Worm (Caenorhabditis elegans) whole organism, L4 larva: ENCODE results near the gene F55D1.1.
A peak's percentile ranks its signal among the peaks of the same experiment; 100 is the strongest.

Experiments
- D1046.2 ChIP-seq: fragments of 200-800 bp; sonication (Bioruptor generic); IDR thresholded peaks from 2 replicates; pipeline ENCODE4 v1.3.6; 2022; ENCODE audit warnings: missing genetic modification characterization, missing compliant biosample characterization
- F10B5.3 ChIP-seq: sonication (generic microtip); optimal IDR thresholded peaks from 2 replicates; lab custom pipeline; 2016; ENCODE audit warnings: mild to moderate bottlenecking, missing genetic modification characterization, missing compliant biosample characterization
- F26F4.8 ChIP-seq: fragments of 200-800 bp; sonication (Bioruptor generic); conservative IDR thresholded peaks from 2 replicates; pipeline ENCODE4 v1.3.6; 2022; ENCODE audit warnings: missing genetic modification characterization, missing compliant biosample characterization
- F49E8.2 ChIP-seq: sonication (generic microtip); optimal IDR thresholded peaks from 2 replicates; lab custom pipeline; 2016; ENCODE audit warnings: missing compliant biosample characterization, mild to moderate bottlenecking, missing genetic modification characterization, borderline replicate concordance
- T20F7.1 ChIP-seq: fragments of 200-800 bp; sonication (Bioruptor generic); optimal IDR thresholded peaks from 2 replicates; lab custom pipeline; 2018; ENCODE audit warnings: mild to moderate bottlenecking, missing genetic modification characterization, missing compliant biosample characterization
- T26A8.4 ChIP-seq: fragments of 200-800 bp; sonication (Bioruptor generic); IDR thresholded peaks from 2 replicates; pipeline ENCODE4 v1.3.6; 2022; ENCODE audit warnings: missing genetic modification characterization, missing compliant biosample characterization
- ama-1 ChIP-seq: fragments of 150-350 bp; optimal IDR thresholded peaks from 2 replicates; lab custom pipeline; 2014; ENCODE audit warnings: inconsistent platforms, mixed read lengths
- attf-4 ChIP-seq: sonication (generic microtip); optimal IDR thresholded peaks from 3 replicates; lab custom pipeline; 2017; ENCODE audit warnings: missing biosample characterization, missing genetic modification characterization
- ceh-28 ChIP-seq: fragments of 150-350 bp; optimal IDR thresholded peaks from 2 replicates; lab custom pipeline; 2014; ENCODE audit warnings: missing biosample characterization, missing genetic modification reagents, missing genetic modification characterization
- ceh-32 ChIP-seq: sonication (generic microtip); optimal IDR thresholded peaks from 2 replicates; lab custom pipeline; 2016; ENCODE audit warnings: mild to moderate bottlenecking, missing genetic modification characterization, missing compliant biosample characterization; ENCODE audit not compliant: poor library complexity
- ceh-44 ChIP-seq: fragments of 200-800 bp; sonication (Bioruptor generic); IDR thresholded peaks from 2 replicates; pipeline ENCODE4 v1.3.6; 2022; ENCODE audit warnings: missing genetic modification reagents, missing genetic modification characterization, missing compliant biosample characterization
- ceh-82 ChIP-seq: sonication (generic microtip); optimal IDR thresholded peaks from 2 replicates; lab custom pipeline; 2017; ENCODE audit warnings: missing biosample characterization, missing genetic modification characterization
- ces-1 ChIP-seq: fragments of 150-350 bp; sonication (generic microtip); optimal IDR thresholded peaks from 4 replicates; lab custom pipeline; 2014; ENCODE audit warnings: missing biosample characterization, missing genetic modification reagents, missing genetic modification characterization
- ctbp-1 ChIP-seq: fragments of 200-800 bp; sonication (Bioruptor generic); IDR thresholded peaks from 2 replicates; pipeline ENCODE4 v1.3.6; 2022; ENCODE audit warnings: missing genetic modification reagents, missing genetic modification characterization, missing compliant biosample characterization
- daf-19 ChIP-seq: fragments of 200-800 bp; sonication (Bioruptor generic); conservative IDR thresholded peaks from 2 replicates; pipeline ENCODE4 v1.3.6; 2022; ENCODE audit warnings: missing genetic modification characterization, missing compliant biosample characterization
- dmd-6 ChIP-seq: fragments of 200-800 bp; sonication (Bioruptor generic); IDR thresholded peaks from 2 replicates; pipeline ENCODE4 v1.3.6; 2022; ENCODE audit warnings: missing genetic modification reagents, missing genetic modification characterization, missing compliant biosample characterization
- dmd-9 ChIP-seq: fragments of 200-800 bp; sonication (Bioruptor generic); IDR thresholded peaks from 2 replicates; pipeline ENCODE4 v1.3.6; 2022; ENCODE audit warnings: missing genetic modification reagents, missing genetic modification characterization, missing compliant biosample characterization
- dpl-1 ChIP-seq: fragments of 150-350 bp; optimal IDR thresholded peaks from 2 replicates; lab custom pipeline; 2014; ENCODE audit warnings: missing biosample characterization, missing genetic modification reagents, missing genetic modification characterization
- duxl-1 ChIP-seq: sonication (generic microtip); optimal IDR thresholded peaks from 2 replicates; lab custom pipeline; 2016; ENCODE audit warnings: mild to moderate bottlenecking, missing genetic modification characterization, moderate library complexity, missing compliant biosample characterization; ENCODE audit not compliant: poor library complexity
- dve-1 ChIP-seq: sonication (generic microtip); optimal IDR thresholded peaks from 2 replicates; lab custom pipeline; 2017; ENCODE audit warnings: antibody characterized with exemption, mild to moderate bottlenecking, missing genetic modification characterization, missing compliant biosample characterization; ENCODE audit not compliant: insufficient read depth
- egl-43 ChIP-seq: fragments of 200-800 bp; sonication (Bioruptor generic); IDR thresholded peaks from 2 replicates; pipeline ENCODE4 v1.3.6; 2022; ENCODE audit warnings: missing genetic modification reagents, missing genetic modification characterization, missing compliant biosample characterization
- fkh-10 ChIP-seq: fragments of 150-350 bp; optimal IDR thresholded peaks from 2 replicates; lab custom pipeline; 2014; ENCODE audit warnings: missing biosample characterization, missing genetic modification reagents, missing genetic modification characterization
- fos-1 ChIP-seq: fragments of 150-350 bp; optimal IDR thresholded peaks from 2 replicates; lab custom pipeline; 2014; ENCODE audit warnings: missing biosample characterization, missing genetic modification characterization
- hlh-11 ChIP-seq: fragments of 200-800 bp; sonication (Bioruptor generic); optimal IDR thresholded peaks from 2 replicates; lab custom pipeline; 2018; ENCODE audit warnings: mild to moderate bottlenecking, missing genetic modification characterization, missing compliant biosample characterization
- jun-1 ChIP-seq: fragments of 150-350 bp; optimal IDR thresholded peaks from 2 replicates; lab custom pipeline; 2014; ENCODE audit warnings: missing biosample characterization, missing genetic modification reagents, missing genetic modification characterization
- lin-1 ChIP-seq: fragments of 200-800 bp; sonication (Bioruptor generic); IDR thresholded peaks from 2 replicates; pipeline ENCODE4 v1.3.6; 2022; ENCODE audit warnings: missing genetic modification reagents, missing genetic modification characterization, missing compliant biosample characterization
- lin-29 ChIP-seq: fragments of 200-800 bp; sonication (Bioruptor generic); IDR thresholded peaks from 2 replicates; pipeline ENCODE4 v1.3.6; 2022; ENCODE audit warnings: missing genetic modification reagents, missing genetic modification characterization, missing compliant biosample characterization
- lin-38 ChIP-seq: fragments of 200-800 bp; sonication (Bioruptor generic); IDR thresholded peaks from 2 replicates; pipeline ENCODE4 v1.3.6; 2022; ENCODE audit warnings: missing genetic modification reagents, missing genetic modification characterization, missing compliant biosample characterization
- lir-3 ChIP-seq: sonication (generic microtip); optimal IDR thresholded peaks from 2 replicates; lab custom pipeline; 2016; ENCODE audit warnings: mild to moderate bottlenecking, missing genetic modification characterization, missing compliant biosample characterization
- lsy-2 ChIP-seq, 2 experiments: fragments of 150-350 bp in 1 of 2; sonication (generic microtip) in 1 of 2; optimal IDR thresholded peaks; 2 replicates each; lab custom pipeline; 2014 to 2017; ENCODE audit warnings: missing biosample characterization in 2 of 2, missing genetic modification characterization in 2 of 2
- mes-2 ChIP-seq: sonication (generic microtip); optimal IDR thresholded peaks from 2 replicates; lab custom pipeline; 2016; ENCODE audit warnings: missing genotype, mild to moderate bottlenecking, missing genetic modification characterization, missing compliant biosample characterization; ENCODE audit not compliant: poor library complexity, severe bottlenecking
- nhr-102 ChIP-seq: sonication (generic microtip); optimal IDR thresholded peaks from 2 replicates; lab custom pipeline; 2016; ENCODE audit warnings: mild to moderate bottlenecking, missing genetic modification characterization, moderate library complexity, missing compliant biosample characterization
- nhr-11 ChIP-seq: fragments of 150-350 bp; optimal IDR thresholded peaks from 2 replicates; lab custom pipeline; 2014; ENCODE audit warnings: missing biosample characterization, missing genetic modification characterization
- nhr-237 ChIP-seq: sonication (generic microtip); optimal IDR thresholded peaks from 2 replicates; lab custom pipeline; 2017; ENCODE audit warnings: missing biosample characterization, missing genetic modification characterization
- nhr-25 ChIP-seq: sonication (generic microtip); optimal IDR thresholded peaks from 2 replicates; lab custom pipeline; 2017; ENCODE audit warnings: missing genetic modification characterization, mild to moderate bottlenecking, missing compliant biosample characterization, antibody characterized with exemption, moderate library complexity, borderline replicate concordance; ENCODE audit not compliant: insufficient read depth
- nhr-41 ChIP-seq: fragments of 200-800 bp; sonication (Bioruptor generic); IDR thresholded peaks from 2 replicates; pipeline ENCODE4 v1.3.6; 2022; ENCODE audit warnings: missing genetic modification reagents, missing genetic modification characterization, missing compliant biosample characterization
- nhr-48 ChIP-seq: sonication (generic microtip); optimal IDR thresholded peaks from 2 replicates; lab custom pipeline; 2016; ENCODE audit warnings: mild to moderate bottlenecking, missing genetic modification characterization, missing compliant biosample characterization
- skn-1 ChIP-seq: fragments of 150-350 bp; optimal IDR thresholded peaks from 2 replicates; lab custom pipeline; 2014; ENCODE audit warnings: missing biosample characterization, missing genetic modification characterization
- snpc-1.2 ChIP-seq: fragments of 200-800 bp; sonication (Bioruptor generic); IDR thresholded peaks from 2 replicates; pipeline ENCODE4 v1.3.6; 2022; ENCODE audit warnings: missing genetic modification reagents, missing genetic modification characterization, missing compliant biosample characterization
- snpc-4 ChIP-seq: fragments of 150-350 bp; optimal IDR thresholded peaks from 2 replicates; lab custom pipeline; 2014; ENCODE audit warnings: missing biosample characterization, missing genetic modification characterization
- tag-97 ChIP-seq: fragments of 200-800 bp; sonication (Bioruptor generic); IDR thresholded peaks from 2 replicates; pipeline ENCODE4 v1.3.6; 2022; ENCODE audit warnings: missing genetic modification characterization, missing compliant biosample characterization
- unc-130 ChIP-seq: sonication (generic microtip); optimal IDR thresholded peaks from 2 replicates; lab custom pipeline; 2016; ENCODE audit warnings: missing genetic modification reagents, missing genetic modification characterization, missing compliant biosample characterization
- unc-62 ChIP-seq, 3 experiments: fragments of 150-350 bp in 1 of 3; sonication (generic microtip); optimal IDR thresholded peaks in 2 of 3; peaks in 1 of 3; 1 replicate in 1 of 3; 2 replicates in 2 of 3; lab custom pipeline; 2014 to 2017; ENCODE audit warnings: missing biosample characterization in 3 of 3, missing genetic modification characterization in 3 of 3, missing genetic modification reagents in 3 of 3, missing genotype in 1 of 3
- vab-7 ChIP-seq: fragments of 200-800 bp; sonication (Bioruptor generic); IDR thresholded peaks from 2 replicates; pipeline ENCODE4 v1.3.6; 2022; ENCODE audit warnings: missing genetic modification reagents, missing genetic modification characterization, missing compliant biosample characterization
- zag-1 ChIP-seq: fragments of 150-350 bp; optimal IDR thresholded peaks from 2 replicates; lab custom pipeline; 2014; ENCODE audit warnings: missing biosample characterization, missing genetic modification characterization
- zfp-2 ChIP-seq: sonication (generic microtip); optimal IDR thresholded peaks from 2 replicates; lab custom pipeline; 2016; ENCODE audit warnings: mild to moderate bottlenecking, missing genetic modification characterization, missing compliant biosample characterization
- zip-11 ChIP-seq: fragments of 200-800 bp; sonication (Bioruptor generic); IDR thresholded peaks from 2 replicates; pipeline ENCODE4 v1.3.6; 2022; ENCODE audit warnings: missing genetic modification characterization, missing compliant biosample characterization
- zip-2 ChIP-seq: fragments of 150-350 bp; optimal IDR thresholded peaks from 2 replicates; lab custom pipeline; 2014; ENCODE audit warnings: missing biosample characterization, missing genetic modification characterization
- ztf-11 ChIP-seq: fragments of 150-350 bp; optimal IDR thresholded peaks from 2 replicates; lab custom pipeline; 2014; ENCODE audit warnings: missing biosample characterization, missing genetic modification characterization
- ztf-7 ChIP-seq: fragments of 150-350 bp; optimal IDR thresholded peaks from 2 replicates; lab custom pipeline; 2014; ENCODE audit warnings: missing biosample characterization, missing genetic modification characterization

Gene F55D1.1

ce11 chrX:5450773-5451447 is 38.7 kb upstream of the F55D1.1 start, which contains the start of gene C25F6.6 (continued):
- TF ChIP-seq nhr-25 (tag; lab: Kevin White, UChicago) (no peak), D1046.2 (GFP tag; lab: Robert Waterston, UW) (no peak), ceh-28 (tag; lab: Kevin White, UChicago) (no peak), F10B5.3 (tag; lab: Kevin White, UChicago) (no peak), mes-2 (peak; percentile 67), lsy-2 (tag; optimal IDR thresholded peaks at IDR 0.05; lab: Kevin White, UChicago) (no peak), tag-97 (GFP tag; lab: Robert Waterston, UW) (no peak), dve-1 (peak; percentile 54), hlh-11 (tag; lab: Kevin White, UChicago) (peak; percentile 14), zip-11 (GFP tag; lab: Robert Waterston, UW) (no peak), attf-4 (tag; lab: Kevin White, UChicago) (no peak), dmd-9 (GFP tag; lab: Robert Waterston, UW) (no peak), ceh-44 (no peak), ztf-11 (tag; lab: Kevin White, UChicago) (no peak), ceh-32 (tag; lab: Kevin White, UChicago) (no peak), daf-19 (GFP tag; lab: Robert Waterston, UW) (no peak), nhr-48 (tag; lab: Kevin White, UChicago) (no peak), lir-3 (tag; lab: Kevin White, UChicago) (no peak), nhr-41 (peak; percentile 61; the same call in 1 of the 2 replicates), nhr-237 (tag; lab: Kevin White, UChicago) (no peak), F49E8.2 (tag; lab: Kevin White, UChicago) (no peak), ces-1 (GFP tag; lab: Kevin White, UChicago) (no peak), egl-43 (GFP tag; lab: Robert Waterston, UW) (no peak), unc-130 (GFP tag; lab: Kevin White, UChicago) (peak; percentile 29), ctbp-1 (no peak), T20F7.1 (GFP tag; lab: Kevin White, UChicago) (peak; percentile 18), snpc-1.2 (peak; percentile 84), zfp-2 (tag; lab: Kevin White, UChicago) (no peak), skn-1 (tag; lab: Kevin White, UChicago) (no peak), snpc-4 (tag; lab: Kevin White, UChicago) (no peak), nhr-11 (tag; lab: Kevin White, UChicago) (no peak), dpl-1 (GFP tag; lab: Kevin White, UChicago) (no peak), ztf-7 (tag; lab: Kevin White, UChicago) (no peak), T26A8.4 (GFP tag; lab: Robert Waterston, UW) (no peak), lin-38 (GFP tag; lab: Robert Waterston, UW) (no peak), zag-1 (tag; lab: Kevin White, UChicago) (no peak), dmd-6 (GFP tag; lab: Robert Waterston, UW) (no peak; the same call in 1 of the 2 replicates), lin-29 (GFP tag; lab: Robert Waterston, UW) (no peak), vab-7 (GFP tag; lab: Robert Waterston, UW) (peak; percentile 57; the same call in 1 of the 2 replicates), nhr-102 (tag; lab: Kevin White, UChicago) (no peak), duxl-1 (tag; lab: Kevin White, UChicago) (peak; percentile 11), fos-1 (tag; lab: Kevin White, UChicago) (no peak), ceh-82 (no peak), fkh-10 (GFP tag; lab: Kevin White, UChicago) (no peak), lin-1 (GFP tag; lab: Robert Waterston, UW) (no peak), jun-1 (no peak), unc-62 (GFP tag; optimal IDR thresholded peaks at IDR 0.05 in 1 of 2; lab: Kevin White, UChicago) (peak in 1 of 2 experiments; percentile 64), unc-62 (tag; optimal IDR thresholded peaks at IDR 0.05; lab: Kevin White, UChicago) (no peak), ama-1 (lab: Kevin White, UChicago) (no peak), F26F4.8 (GFP tag; lab: Robert Waterston, UW) (no peak), zip-2 (tag; lab: Kevin White, UChicago) (peak; percentile 10)
